Worm (Caenorhabditis elegans) whole organism, midembryonic: Measurements from ENCODE around the gene T26H10.2.

Source experiments
- T22C8.4 ChIP-seq: fragments of 200-800 bp; sonication (Bioruptor generic); IDR thresholded peaks from 2 replicates; pipeline ENCODE4 v1.3.6; 2022; ENCODE audit warnings: missing genetic modification characterization, missing compliant biosample characterization
- cog-1 ChIP-seq: sonication (generic microtip); optimal IDR thresholded peaks from 2 replicates; lab custom pipeline; 2016; ENCODE audit warnings: missing genetic modification characterization, missing compliant biosample characterization
- flt-1 ChIP-seq: fragments of 200-800 bp; sonication (Bioruptor generic); IDR thresholded peaks from 2 replicates; pipeline ENCODE4 v1.3.6; 2022; ENCODE audit warnings: missing genetic modification characterization, missing compliant biosample characterization
- med-1 ChIP-seq: sonication (generic microtip); optimal IDR thresholded peaks from 2 replicates; lab custom pipeline; 2017; ENCODE audit warnings: missing genetic modification characterization, mild to moderate bottlenecking, missing compliant biosample characterization, antibody characterized with exemption, missing genetic modification reagents; ENCODE audit not compliant: insufficient read depth
- ref-1 ChIP-seq: fragments of 200-800 bp; sonication (Bioruptor generic); conservative IDR thresholded peaks from 2 replicates; pipeline ENCODE4 v1.3.6; 2022; ENCODE audit warnings: missing genetic modification reagents, missing genetic modification characterization, missing compliant biosample characterization
- tab-1 ChIP-seq: fragments of 200-800 bp; sonication (Bioruptor generic); IDR thresholded peaks from 2 replicates; pipeline ENCODE4 v1.3.6; 2022; ENCODE audit warnings: missing genetic modification characterization, missing compliant biosample characterization
- ztf-23 ChIP-seq: fragments of 200-800 bp; sonication (Bioruptor generic); IDR thresholded peaks from 2 replicates; pipeline ENCODE4 v1.3.6; 2022; ENCODE audit warnings: missing genetic modification reagents, missing genetic modification characterization, missing compliant biosample characterization
- ztf-29 ChIP-seq: fragments of 200-800 bp; sonication (Bioruptor generic); IDR thresholded peaks from 2 replicates; pipeline ENCODE4 v1.3.6; 2022; ENCODE audit warnings: missing genetic modification reagents, missing genetic modification characterization, missing compliant biosample characterization

DNA sequence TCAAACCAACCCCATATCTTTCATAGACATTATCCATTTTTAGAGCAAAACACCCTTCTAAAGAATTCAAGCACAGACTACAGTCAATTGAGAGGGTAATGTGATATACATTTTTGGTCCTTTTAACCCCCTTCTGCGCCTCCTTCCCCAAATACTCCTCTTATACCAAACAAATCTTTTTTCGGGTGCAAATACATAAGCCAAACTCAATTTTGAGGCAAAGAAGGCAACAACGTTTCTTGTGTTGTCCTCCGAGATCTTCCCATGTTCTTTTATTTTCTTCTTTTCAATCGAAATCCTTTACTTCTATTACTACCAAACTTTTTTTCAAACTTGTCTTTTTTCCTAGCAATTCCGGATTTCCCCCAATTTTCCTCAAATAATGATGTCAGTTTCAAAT, 30.5 kb upstream of the T26H10.2 start:
- no peak for TF ChIP-seq ztf-29
- TF ChIP-seq med-1 (GFP tag; lab: Kevin White, UChicago) = no peak
- TF ChIP-seq ref-1 (GFP tag; lab: Robert Waterston, UW) = no peak
- TF ChIP-seq tab-1 (GFP tag; lab: Robert Waterston, UW) = no peak
- no peak for TF ChIP-seq flt-1 (GFP tag; lab: Robert Waterston, UW)
- TF ChIP-seq ztf-23 = no peak
- TF ChIP-seq cog-1 (tag; lab: Kevin White, UChicago) = no peak
- no peak for TF ChIP-seq T22C8.4 (GFP tag; lab: Robert Waterston, UW)
